Worm (Caenorhabditis elegans) whole organism, L4 larva: ENCODE data around the gene col-90.
"Not testable (repeated sequence)": the region's sequence is repeated elsewhere in the genome, so short reads cannot be mapped to it uniquely, and the experiment has no call there.

Experiments used
- ceh-44 ChIP-seq: fragments of 200-800 bp; sonication (Bioruptor generic); IDR thresholded peaks from 2 replicates; pipeline ENCODE4 v1.3.6; 2022; ENCODE audit warnings: missing genetic modification reagents, missing genetic modification characterization, missing compliant biosample characterization
- ceh-62 ChIP-seq: sonication (generic microtip); optimal IDR thresholded peaks from 2 replicates; lab custom pipeline; 2017; ENCODE audit warnings: missing biosample characterization, missing genetic modification characterization
- ceh-82 ChIP-seq: sonication (generic microtip); optimal IDR thresholded peaks from 2 replicates; lab custom pipeline; 2017; ENCODE audit warnings: missing biosample characterization, missing genetic modification characterization
- egl-27 ChIP-seq: sonication (generic microtip); optimal IDR thresholded peaks from 3 replicates; lab custom pipeline; 2017; ENCODE audit warnings: missing biosample characterization, missing genetic modification reagents, missing genetic modification characterization
- lin-13 ChIP-seq: fragments of 150-350 bp; optimal IDR thresholded peaks from 2 replicates; lab custom pipeline; 2014; ENCODE audit warnings: missing biosample characterization, missing genetic modification reagents, missing genetic modification characterization
- lsy-2 ChIP-seq, 2 experiments: fragments of 150-350 bp in 1 of 2; sonication (generic microtip) in 1 of 2; optimal IDR thresholded peaks; 2 replicates each; lab custom pipeline; 2014 to 2017; ENCODE audit warnings: missing biosample characterization in 2 of 2, missing genetic modification characterization in 2 of 2
- nhr-237 ChIP-seq: sonication (generic microtip); optimal IDR thresholded peaks from 2 replicates; lab custom pipeline; 2017; ENCODE audit warnings: missing biosample characterization, missing genetic modification characterization
- snpc-4 ChIP-seq: fragments of 150-350 bp; optimal IDR thresholded peaks from 2 replicates; lab custom pipeline; 2014; ENCODE audit warnings: missing biosample characterization, missing genetic modification characterization
- zip-2 ChIP-seq: fragments of 150-350 bp; optimal IDR thresholded peaks from 2 replicates; lab custom pipeline; 2014; ENCODE audit warnings: missing biosample characterization, missing genetic modification characterization

DNA sequence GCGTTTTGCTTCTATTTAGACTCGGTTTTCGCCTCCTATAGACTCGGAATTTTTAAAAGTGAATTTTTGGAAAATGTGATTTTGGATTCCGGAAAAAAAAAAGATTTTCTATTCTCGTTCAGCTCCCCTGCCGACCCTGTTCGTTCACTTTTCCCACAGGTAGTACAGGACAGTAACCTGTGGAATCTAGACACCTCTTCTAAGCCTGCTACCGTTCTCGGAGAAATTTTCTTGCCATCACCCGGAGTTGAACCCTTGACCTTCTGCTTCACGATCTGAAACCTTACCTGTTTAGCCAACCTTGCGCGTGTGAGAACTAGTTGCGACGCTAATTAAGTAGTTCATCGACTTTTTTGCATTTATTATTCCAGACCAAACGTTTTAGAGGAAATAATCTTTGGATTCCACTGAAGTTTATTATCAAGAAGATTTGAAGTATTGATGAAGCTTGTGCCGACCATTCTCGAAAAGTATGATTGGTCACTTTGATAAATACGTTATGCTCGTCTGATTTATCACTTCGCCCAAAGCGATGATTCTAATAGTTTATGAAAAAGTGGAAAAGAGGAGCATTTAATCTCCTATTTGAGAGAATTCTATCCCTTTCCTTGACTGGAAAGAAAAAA lies 5.2 kb downstream of the col-90 start:
- TF ChIP-seq lsy-2 (tag; optimal IDR thresholded peaks at IDR 0.05; lab: Kevin White, UChicago); ceh-82 (tag; lab: Kevin White, UChicago); zip-2 (tag; lab: Kevin White, UChicago); ceh-44 (GFP tag; lab: Robert Waterston, UW); egl-27 (tag; lab: Kevin White, UChicago); lin-13 (GFP tag; lab: Kevin White, UChicago); snpc-4; ceh-62 (tag; lab: Kevin White, UChicago); nhr-237 (tag; lab: Kevin White, UChicago): not testable (repeated sequence)
